Fruit fly (Drosophila melanogaster) whole organism, embryonic: Measurements from ENCODE around the gene Cog3.

ENCODE experiments used
- Ada2b ChIP-seq: fragments of 200-800 bp; sonication (Bioruptor generic); IDR thresholded peaks from 2 replicates; pipeline ENCODE4 v1.3.6; 2022; ENCODE audit warnings: missing biosample characterization, missing genetic modification characterization
- CG11456 ChIP-seq: fragments of 200-800 bp; sonication (Bioruptor generic); IDR thresholded peaks from 3 replicates; pipeline ENCODE4 v1.3.6; 2022; ENCODE audit warnings: missing biosample characterization, missing genetic modification characterization
- CG12219 ChIP-seq: fragments of 200-800 bp; sonication (Bioruptor generic); optimal IDR thresholded peaks from 3 replicates; lab custom pipeline; 2018; ENCODE audit warnings: missing biosample characterization, mild to moderate bottlenecking, missing genetic modification characterization
- CG12769 ChIP-seq: fragments of 200-800 bp; sonication (Bioruptor generic); optimal IDR thresholded peaks from 2 replicates; lab custom pipeline; 2019; ENCODE audit warnings: missing biosample characterization, mild to moderate bottlenecking, missing genetic modification characterization, moderate library complexity
- CG13894 ChIP-seq: fragments of 200-800 bp; sonication (Bioruptor generic); optimal IDR thresholded peaks from 3 replicates; lab custom pipeline; 2018; ENCODE audit warnings: missing biosample characterization, mild to moderate bottlenecking, missing genetic modification characterization, moderate library complexity
- CG15073 ChIP-seq: fragments of 200-800 bp; sonication (Bioruptor generic); optimal IDR thresholded peaks from 2 replicates; lab custom pipeline; 2016; ENCODE audit warnings: missing biosample characterization, missing genetic modification characterization
- CG1603 ChIP-seq: fragments of 200-800 bp; sonication (Bioruptor generic); optimal IDR thresholded peaks from 2 replicates; lab custom pipeline; 2019; ENCODE audit warnings: missing biosample characterization, mild to moderate bottlenecking, missing genetic modification characterization, moderate library complexity
- CG17359 ChIP-seq: fragments of 200-800 bp; sonication (Bioruptor generic); optimal IDR thresholded peaks from 3 replicates; lab custom pipeline; 2018; ENCODE audit warnings: missing biosample characterization, mild to moderate bottlenecking, missing genetic modification characterization, moderate library complexity
- CG17612 ChIP-seq: fragments of 200-800 bp; sonication (Bioruptor generic); IDR thresholded peaks from 2 replicates; pipeline ENCODE4 v1.3.6; 2022; ENCODE audit warnings: missing biosample characterization, missing genetic modification characterization
- CG1792 ChIP-seq: fragments of 200-800 bp; sonication (Bioruptor generic); optimal IDR thresholded peaks from 2 replicates; lab custom pipeline; 2016; ENCODE audit warnings: missing biosample characterization, missing genetic modification characterization
- CG2712 ChIP-seq: fragments of 200-800 bp; optimal IDR thresholded peaks from 3 replicates; lab custom pipeline; 2019; ENCODE audit warnings: missing biosample characterization, mild to moderate bottlenecking, missing genetic modification characterization, moderate library complexity
- CG30020 ChIP-seq: fragments of 200-800 bp; optimal IDR thresholded peaks from 2 replicates; lab custom pipeline; 2019; ENCODE audit warnings: missing biosample characterization, mild to moderate bottlenecking, missing genetic modification characterization, moderate library complexity
- CG30431 ChIP-seq: fragments of 200-800 bp; sonication (Bioruptor generic); optimal IDR thresholded peaks from 2 replicates; lab custom pipeline; 2017; ENCODE audit warnings: missing biosample characterization, missing genetic modification characterization
- CG31365 ChIP-seq: fragments of 200-800 bp; sonication (Bioruptor generic); optimal IDR thresholded peaks from 2 replicates; lab custom pipeline; 2018; ENCODE audit warnings: missing biosample characterization, mild to moderate bottlenecking, missing genetic modification characterization
- CG32532 ChIP-seq: fragments of 200-800 bp; sonication (Bioruptor generic); IDR thresholded peaks from 2 replicates; pipeline ENCODE4 v1.3.6; 2022; ENCODE audit warnings: missing biosample characterization, missing genetic modification characterization
- CG3281 ChIP-seq: fragments of 200-800 bp; sonication (Bioruptor generic); optimal IDR thresholded peaks from 3 replicates; lab custom pipeline; 2017; ENCODE audit warnings: missing biosample characterization, mild to moderate bottlenecking, missing genetic modification characterization
- CG34376 ChIP-seq: fragments of 200-800 bp; sonication (Bioruptor generic); optimal IDR thresholded peaks from 2 replicates; lab custom pipeline; 2018; ENCODE audit warnings: missing biosample characterization, mild to moderate bottlenecking, missing genetic modification characterization
- CG4282 ChIP-seq: fragments of 200-800 bp; sonication (Bioruptor generic); optimal IDR thresholded peaks from 2 replicates; lab custom pipeline; 2016; ENCODE audit warnings: missing biosample characterization, missing genetic modification characterization
- CG4617 ChIP-seq: fragments of 200-800 bp; sonication (Bioruptor generic); optimal IDR thresholded peaks from 3 replicates; lab custom pipeline; 2016; ENCODE audit warnings: missing biosample characterization, missing genetic modification characterization, borderline replicate concordance
- CG6654 ChIP-seq: fragments of 200-800 bp; sonication (Bioruptor generic); optimal IDR thresholded peaks from 2 replicates; lab custom pipeline; 2017; ENCODE audit warnings: missing biosample characterization, mild to moderate bottlenecking, missing genetic modification characterization
- CG6689 ChIP-seq: fragments of 200-800 bp; sonication (Bioruptor generic); IDR thresholded peaks from 2 replicates; pipeline ENCODE4 v1.3.6; 2022; ENCODE audit warnings: missing biosample characterization, missing genetic modification characterization
- CG6765 ChIP-seq: fragments of 200-800 bp; sonication (Bioruptor generic); optimal IDR thresholded peaks from 3 replicates; lab custom pipeline; 2017; ENCODE audit warnings: missing biosample characterization, mild to moderate bottlenecking, missing genetic modification characterization
- CG6813 ChIP-seq: fragments of 200-800 bp; sonication (Bioruptor generic); optimal IDR thresholded peaks from 2 replicates; lab custom pipeline; 2017; ENCODE audit warnings: missing biosample characterization, missing genetic modification characterization, mild to moderate bottlenecking, moderate library complexity, missing genetic modification reagents
- CG6854 ChIP-seq: fragments of 200-800 bp; sonication (Bioruptor generic); optimal IDR thresholded peaks from 3 replicates; lab custom pipeline; 2017; ENCODE audit warnings: missing biosample characterization, mild to moderate bottlenecking, missing genetic modification characterization
- CG7786 ChIP-seq: fragments of 200-800 bp; sonication (Bioruptor generic); optimal IDR thresholded peaks from 2 replicates; lab custom pipeline; 2016; ENCODE audit warnings: missing biosample characterization, missing genetic modification characterization
- CG7839 ChIP-seq: fragments of 200-800 bp; sonication (Bioruptor generic); optimal IDR thresholded peaks from 3 replicates; lab custom pipeline; 2018; ENCODE audit warnings: missing biosample characterization, mild to moderate bottlenecking, missing genetic modification characterization, moderate library complexity
- CG8478 ChIP-seq: fragments of >200 bp; optimal IDR thresholded peaks from 2 replicates; lab custom pipeline; 2018
- CTCF ChIP-seq: fragments of 200-800 bp; sonication (Bioruptor generic); optimal IDR thresholded peaks from 2 replicates; lab custom pipeline; 2017; ENCODE audit warnings: missing biosample characterization, mild to moderate bottlenecking, missing genetic modification characterization, moderate library complexity
- Deaf1 ChIP-seq: fragments of 200-800 bp; optimal IDR thresholded peaks from 3 replicates; lab custom pipeline; 2019; ENCODE audit warnings: missing biosample characterization, mild to moderate bottlenecking, missing genetic modification characterization, moderate library complexity
- Doc2 ChIP-seq: fragments of 200-800 bp; sonication (Bioruptor generic); IDR thresholded peaks from 2 replicates; pipeline ENCODE4 v1.3.6; 2022; ENCODE audit warnings: missing biosample characterization, missing genetic modification characterization
- GATAe ChIP-seq: fragments of 200-800 bp; sonication (Bioruptor generic); conservative IDR thresholded peaks from 2 replicates; pipeline ENCODE4 v1.3.6; 2022; ENCODE audit warnings: missing biosample characterization, missing genetic modification characterization
- HLH3B ChIP-seq: fragments of 200-800 bp; sonication (Bioruptor generic); IDR thresholded peaks from 2 replicates; pipeline ENCODE4 v1.3.6; 2022; ENCODE audit warnings: missing biosample characterization, missing genetic modification characterization
- Hr3 ChIP-seq: fragments of 200-800 bp; sonication (Bioruptor generic); optimal IDR thresholded peaks from 3 replicates; lab custom pipeline; 2016; ENCODE audit warnings: missing biosample characterization, missing genetic modification characterization
- Lhr ChIP-seq: fragments of 200-800 bp; sonication (Bioruptor generic); optimal IDR thresholded peaks from 3 replicates; lab custom pipeline; 2017; ENCODE audit warnings: mild to moderate bottlenecking, missing biosample characterization, missing genetic modification reagents, missing genetic modification characterization
- Max ChIP-seq: fragments of 200-800 bp; sonication (Bioruptor generic); optimal IDR thresholded peaks from 2 replicates; lab custom pipeline; 2016; ENCODE audit warnings: missing biosample characterization, mild to moderate bottlenecking, missing genetic modification characterization
- Nf-YA ChIP-seq: fragments of 200-800 bp; sonication (Bioruptor generic); IDR thresholded peaks from 2 replicates; pipeline ENCODE4 v1.3.6; 2022; ENCODE audit warnings: missing biosample characterization, missing genetic modification characterization
- Xbp1 ChIP-seq: fragments of 200-800 bp; sonication (Bioruptor generic); optimal IDR thresholded peaks from 3 replicates; lab custom pipeline; 2016; ENCODE audit warnings: missing biosample characterization, mild to moderate bottlenecking, missing genetic modification characterization
- abd-A ChIP-seq: fragments of 200-800 bp; sonication (Bioruptor generic); optimal IDR thresholded peaks from 3 replicates; lab custom pipeline; 2019; ENCODE audit warnings: missing biosample characterization, mild to moderate bottlenecking, missing genetic modification characterization, moderate library complexity
- ase ChIP-seq: fragments of 200-800 bp; sonication (Bioruptor generic); IDR thresholded peaks from 3 replicates; pipeline ENCODE4 v1.3.6; 2022; ENCODE audit warnings: missing biosample characterization, missing genetic modification characterization
- ash1 ChIP-seq: fragments of 200-800 bp; sonication (Bioruptor generic); optimal IDR thresholded peaks from 2 replicates; lab custom pipeline; 2018; ENCODE audit warnings: missing biosample characterization, mild to moderate bottlenecking, missing genetic modification characterization
- bbx ChIP-seq: fragments of 200-800 bp; sonication (Bioruptor generic); IDR thresholded peaks from 2 replicates; pipeline ENCODE4 v1.3.6; 2022; ENCODE audit warnings: missing biosample characterization, missing genetic modification characterization; ENCODE audit not compliant: partially characterized antibody
- chinmo ChIP-seq: fragments of 200-800 bp; sonication (Bioruptor generic); IDR thresholded peaks from 4 replicates; pipeline ENCODE4 v1.3.6; 2022; ENCODE audit warnings: missing biosample characterization, missing genetic modification characterization; ENCODE audit not compliant: partially characterized antibody
- gce ChIP-seq: fragments of 200-800 bp; sonication (Bioruptor generic); IDR thresholded peaks from 3 replicates; pipeline ENCODE4 v1.3.6; 2022; ENCODE audit warnings: missing biosample characterization, missing genetic modification characterization
- grau ChIP-seq: fragments of 200-800 bp; optimal IDR thresholded peaks from 3 replicates; lab custom pipeline; 2019; ENCODE audit warnings: missing biosample characterization, mild to moderate bottlenecking, missing genetic modification characterization, moderate library complexity
- jumu ChIP-seq: fragments of 200-800 bp; sonication (Bioruptor generic); optimal IDR thresholded peaks from 3 replicates; lab custom pipeline; 2016; ENCODE audit warnings: missing biosample characterization, missing genetic modification characterization
- odd ChIP-seq: fragments of 200-800 bp; sonication (Bioruptor generic); optimal IDR thresholded peaks from 2 replicates; lab custom pipeline; 2017; ENCODE audit warnings: missing biosample characterization, mild to moderate bottlenecking, missing genetic modification characterization
- org-1 ChIP-seq: fragments of 200-800 bp; sonication (Bioruptor generic); optimal IDR thresholded peaks from 2 replicates; lab custom pipeline; 2017; ENCODE audit warnings: missing biosample characterization, missing genetic modification characterization
- otp ChIP-seq: fragments of 200-800 bp; sonication (Bioruptor generic); IDR thresholded peaks from 3 replicates; pipeline ENCODE4, ENCODE4 v1.3.6; 2022; ENCODE audit warnings: missing biosample characterization, missing genetic modification characterization
- pzg ChIP-seq: fragments of 200-800 bp; sonication (Bioruptor generic); optimal IDR thresholded peaks from 3 replicates; lab custom pipeline; 2018; ENCODE audit warnings: missing biosample characterization, mild to moderate bottlenecking, missing genetic modification characterization, moderate library complexity
- repo ChIP-seq: fragments of 200-800 bp; sonication (Bioruptor generic); optimal IDR thresholded peaks from 2 replicates; lab custom pipeline; 2016; ENCODE audit warnings: missing biosample characterization, missing genetic modification characterization
- ttk ChIP-seq: fragments of 200-800 bp; sonication (Bioruptor generic); IDR thresholded peaks from 2 replicates; pipeline ENCODE4 v2.1.2; 2022; ENCODE audit warnings: missing biosample characterization, missing genetic modification characterization

Cog3 gene

dm6 chr2L:3477057-3477755 lies 20.3 kb upstream of the Cog3 start (continued):
- TF ChIP-seq odd, result no peak
- peak; percentile 57 for TF ChIP-seq CG7786 (GFP tag; lab: Kevin White, UChicago)
- no peak for TF ChIP-seq abd-A (tag; lab: Kevin White, UChicago)
- no peak for TF ChIP-seq otp (GFP tag; lab: Robert Waterston, UW)
- TF ChIP-seq CG34376 (GFP tag; lab: Kevin White, UChicago), result no peak
- TF ChIP-seq pzg (GFP tag; lab: Kevin White, UChicago), result no peak
- TF ChIP-seq CG7839, result peak; percentile 52
- no peak for TF ChIP-seq CG8478 (lab: Kevin White, UChicago)
- TF ChIP-seq CG6689, result no peak
- no peak for TF ChIP-seq CG15073
- no peak for TF ChIP-seq gce (GFP tag; lab: Robert Waterston, UW)
- no peak for TF ChIP-seq CG6654
- no peak for TF ChIP-seq CG13894
- no peak for TF ChIP-seq CG30020
- TF ChIP-seq CG11456 (GFP tag; lab: Robert Waterston, UW), result no peak
- TF ChIP-seq CG4617 (GFP tag; lab: Kevin White, UChicago), result no peak
- TF ChIP-seq Doc2 (GFP tag; lab: Robert Waterston, UW), result no peak
- TF ChIP-seq ase, result 0 out of 3 replicates have a peak, but pooled peaks have one; percentile 22
- no peak for TF ChIP-seq CG17612
- no peak for TF ChIP-seq Hr3
- TF ChIP-seq repo, result no peak
- no peak for TF ChIP-seq Nf-YA
- TF ChIP-seq CG2712 (tag; lab: Kevin White, UChicago), result peak; percentile 46
- TF ChIP-seq CG17359 (tag; lab: Kevin White, UChicago), result no peak
- peak; percentile 59 for TF ChIP-seq CG32532 (GFP tag; lab: Robert Waterston, UW)
- TF ChIP-seq ttk (GFP tag; lab: Robert Waterston, UW), result no peak
- TF ChIP-seq bbx, result no peak
- peak; percentile 18 for TF ChIP-seq CG1603 (tag; lab: Kevin White, UChicago)
- peak; percentile 56 for TF ChIP-seq grau
- peak; percentile 41 for TF ChIP-seq CG3281 (GFP tag; lab: Kevin White, UChicago)
- no peak for TF ChIP-seq CG12219
- TF ChIP-seq Lhr (GFP tag; lab: Kevin White, UChicago), result no peak
- TF ChIP-seq CG6854 (GFP tag; lab: Kevin White, UChicago), result no peak
- TF ChIP-seq CG30431, result no peak
- TF ChIP-seq Deaf1 (tag; lab: Kevin White, UChicago), result no peak
- TF ChIP-seq HLH3B (GFP tag; lab: Robert Waterston, UW), result no peak; the same call in 1 of the 2 replicates
- TF ChIP-seq ash1 (GFP tag; lab: Kevin White, UChicago), result no peak
- peak; percentile 23; the same call in 1 of the 2 replicates for TF ChIP-seq Ada2b (GFP tag; lab: Robert Waterston, UW)
- TF ChIP-seq CG1792 (GFP tag; lab: Kevin White, UChicago), result peak; percentile 29
- peak; percentile 85 for TF ChIP-seq CG12769 (tag; lab: Kevin White, UChicago)
- no peak for TF ChIP-seq CG4282 (GFP tag; lab: Kevin White, UChicago)
- no peak for TF ChIP-seq CG6765 (GFP tag; lab: Kevin White, UChicago)
- TF ChIP-seq jumu (GFP tag; lab: Kevin White, UChicago), result no peak
- TF ChIP-seq CG6813, result no peak
- peak; percentile 53; the same call in 1 of the 4 replicates for TF ChIP-seq chinmo (GFP tag; lab: Robert Waterston, UW)
- TF ChIP-seq Max (GFP tag; lab: Kevin White, UChicago), result peak; percentile 7
- TF ChIP-seq CG31365, result no peak
- TF ChIP-seq Xbp1 (GFP tag; lab: Kevin White, UChicago), result peak; percentile 32
- no peak for TF ChIP-seq CTCF (GFP tag; lab: Kevin White, UChicago)
- no peak for TF ChIP-seq org-1
- TF ChIP-seq GATAe (GFP tag; lab: Robert Waterston, UW), result no peak
